Worm (Caenorhabditis elegans) whole organism, L3 larva: ENCODE data around the gene srz-25.

Experiments
- daf-12 ChIP-seq: fragments of 150-350 bp; optimal IDR thresholded peaks from 2 replicates; lab custom pipeline; 2014; ENCODE audit warnings: missing biosample characterization, missing genetic modification reagents, missing genetic modification characterization
- egl-27 ChIP-seq: sonication (generic microtip); optimal IDR thresholded peaks from 4 replicates; lab custom pipeline; 2017; ENCODE audit warnings: missing biosample characterization, missing genetic modification reagents, missing genetic modification characterization
- pha-4 ChIP-seq: fragments of 150-350 bp; optimal IDR thresholded peaks from 2 replicates; lab custom pipeline; 2014; ENCODE audit warnings: missing biosample characterization, missing genetic modification reagents, missing genetic modification characterization

ce11 chrV:17558377-17558776 is 18.0 kb downstream of the srz-25 start, which contains the start of gene fbxa-174:
- TF ChIP-seq egl-27 (tag; lab: Kevin White, UChicago) (no peak), pha-4 (no peak), daf-12 (tag; lab: Kevin White, UChicago) (no peak)
